Worm (Caenorhabditis elegans): ENCODE data around the gene dnj-3.

DNA sequence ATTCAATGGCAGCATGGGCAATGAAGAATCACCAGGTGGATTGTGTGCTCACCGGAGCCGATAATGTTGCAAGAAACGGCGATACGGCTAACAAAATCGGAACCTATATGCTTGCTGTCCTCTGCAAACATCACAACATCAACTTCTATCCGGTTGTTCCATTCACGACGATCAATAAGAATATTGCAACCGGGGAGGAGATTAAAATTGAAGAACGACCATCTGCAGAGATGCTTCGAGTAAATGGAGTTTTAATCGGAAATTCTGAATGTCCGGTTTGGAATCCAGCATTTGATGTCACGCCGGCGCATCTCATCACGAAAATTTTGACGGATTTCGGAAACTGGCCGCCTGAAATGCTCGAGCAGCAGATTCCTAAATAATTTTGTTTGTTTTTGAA is 15.2 kb downstream of the dnj-3 start:
- TF ChIP-seq ztf-4 (tag; optimal IDR thresholded peaks at IDR 0.05) (no peak), egl-27 (tag; optimal IDR thresholded peaks at IDR 0.05) (no peak), zag-1 (tag; optimal IDR thresholded peaks at IDR 0.05) (no peak), fkh-10 (GFP tag; optimal IDR thresholded peaks at IDR 0.05) (no peak), skn-1 (tag; optimal IDR thresholded peaks at IDR 0.05) (no peak), mdl-1 (tag; optimal IDR thresholded peaks at IDR 0.05) (no peak), nfya-1 (tag; optimal IDR thresholded peaks at IDR 0.05; ENCODE audit: insufficient read depth) (no peak)

All from whole organism, L3 larva.